Worm (Caenorhabditis elegans) whole organism, mixed stage, embryonic: ENCODE data around the gene pqn-96.

Experiments
- cnd-1 ChIP-seq: fragments of 200-800 bp; sonication (Bioruptor generic); optimal IDR thresholded peaks from 2 replicates; lab custom pipeline; 2018; ENCODE audit warnings: mild to moderate bottlenecking, missing genetic modification characterization, missing compliant biosample characterization
- elt-1 ChIP-seq: sonication (generic microtip); optimal IDR thresholded peaks from 2 replicates; lab custom pipeline; 2017; ENCODE audit warnings: missing genetic modification characterization, mild to moderate bottlenecking, missing compliant biosample characterization, antibody characterized with exemption, moderate library complexity, borderline replicate concordance; ENCODE audit not compliant: insufficient read depth
- elt-3 ChIP-seq: fragments of 150-350 bp; optimal IDR thresholded peaks from 2 replicates; lab custom pipeline; 2014; ENCODE audit warnings: missing biosample characterization, missing genetic modification characterization
- lin-13 ChIP-seq: fragments of 150-350 bp; optimal IDR thresholded peaks from 2 replicates; lab custom pipeline; 2014; ENCODE audit warnings: missing biosample characterization, missing genetic modification characterization
- nhr-12 ChIP-seq: fragments of 150-350 bp; optimal IDR thresholded peaks from 2 replicates; lab custom pipeline; 2014; ENCODE audit warnings: missing biosample characterization, missing genetic modification characterization
- snpc-4 ChIP-seq: fragments of 150-350 bp; optimal IDR thresholded peaks from 2 replicates; lab custom pipeline; 2014; ENCODE audit warnings: missing biosample characterization, missing genetic modification characterization
- sptf-1 ChIP-seq: sonication (generic microtip); optimal IDR thresholded peaks from 2 replicates; lab custom pipeline; 2017; ENCODE audit warnings: mild to moderate bottlenecking, missing genetic modification characterization, moderate library complexity, missing compliant biosample characterization
- unc-62 ChIP-seq: fragments of 150-350 bp; optimal IDR thresholded peaks from 2 replicates; lab custom pipeline; 2014; ENCODE audit warnings: missing biosample characterization, missing genetic modification reagents, missing genetic modification characterization

ce11 chrIII:8443557-8444131 lies 4.4 kb upstream of the pqn-96 start, which contains the start of gene ufbp-1:
- TF ChIP-seq elt-3 (tag; lab: Kevin White, UChicago) (no peak), unc-62 (no peak), nhr-12 (tag; lab: Kevin White, UChicago) (no peak), snpc-4 (no peak), sptf-1 (tag; lab: Kevin White, UChicago) (no peak), elt-1 (tag; lab: Kevin White, UChicago) (no peak), cnd-1 (no peak), lin-13 (tag; lab: Kevin White, UChicago) (no peak)
